Fruit fly (Drosophila melanogaster): Measurements from ENCODE around the gene nej.

dm6 chrX:9729013-9730002 lies 42.4 kb upstream of the nej start, which contains the start of gene Sp1:
- no peak for TF ChIP-seq CG5204 (GFP tag; optimal IDR thresholded peaks at IDR 0.05)
- no peak for TF ChIP-seq Clk (GFP tag; optimal IDR thresholded peaks at IDR 0.05)
- no peak for TF ChIP-seq ovo (GFP tag; optimal IDR thresholded peaks at IDR 0.05)
- no peak for TF ChIP-seq Crg-1 (GFP tag; optimal IDR thresholded peaks at IDR 0.05)
- TF ChIP-seq tj (GFP tag; optimal IDR thresholded peaks at IDR 0.05) = no peak
- TF ChIP-seq CG7045 (GFP tag; optimal IDR thresholded peaks at IDR 0.05) = no peak
- TF ChIP-seq pad (GFP tag; optimal IDR thresholded peaks at IDR 0.05) = no peak
- TF ChIP-seq CG14711 (tag; optimal IDR thresholded peaks at IDR 0.05) = no peak
- TF ChIP-seq cnc (optimal IDR thresholded peaks at IDR 0.05) = no peak
- no peak for TF ChIP-seq CG11617 (GFP tag; optimal IDR thresholded peaks at IDR 0.05)
- no peak for TF ChIP-seq kay (GFP tag; ENCODE audit: borderline replicate concordance)
